Worm (Caenorhabditis elegans): ENCODE data around the gene clhm-1.

The clhm-1 gene

DNA sequence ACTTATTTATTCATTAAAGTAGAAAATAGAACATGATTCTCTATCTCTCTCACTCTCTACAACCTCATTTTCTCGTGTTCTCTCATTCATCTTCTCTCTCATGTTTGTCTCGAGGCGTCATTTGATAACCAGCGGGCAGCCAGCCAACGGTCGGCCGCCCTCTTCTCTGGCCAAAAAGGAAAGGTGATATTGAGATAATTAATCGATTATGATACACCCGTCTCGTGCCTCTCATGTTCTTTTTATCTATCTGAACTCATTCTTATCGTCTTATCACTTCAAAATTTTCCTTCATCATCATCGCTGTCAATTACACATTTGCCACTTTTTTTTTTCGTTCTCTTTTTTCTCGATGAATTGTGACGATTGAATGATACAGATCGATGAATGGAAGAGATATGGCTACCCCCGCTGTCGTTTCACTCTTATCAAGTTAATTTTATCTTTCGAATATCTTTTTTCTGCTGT, 28.1 kb downstream of the clhm-1 start (continued):
- TF ChIP-seq pax-3 (tag; optimal IDR thresholded peaks at IDR 0.05) (peak; percentile 20), elt-2 (tag; optimal IDR thresholded peaks at IDR 0.05) (peak; percentile 98), zip-4 (GFP tag; optimal IDR thresholded peaks at IDR 0.05) (no peak), unc-30 (tag; optimal IDR thresholded peaks at IDR 0.05) (no peak), mep-1 (tag; optimal IDR thresholded peaks at IDR 0.05) (no peak), nhr-90 (tag; optimal IDR thresholded peaks at IDR 0.05; ENCODE audit: poor library complexity) (peak; percentile 86), mdl-1 (tag; optimal IDR thresholded peaks at IDR 0.05) (peak in 1 of 2 experiments; percentile 78), irx-1 (tag; optimal IDR thresholded peaks at IDR 0.05) (no peak), egl-13 (tag; optimal IDR thresholded peaks at IDR 0.05) (no peak), hlh-4 (tag; optimal IDR thresholded peaks at IDR 0.05) (no peak), ama-1 (optimal IDR thresholded peaks at IDR 0.05) (no peak), efl-3 (GFP tag; optimal IDR thresholded peaks at IDR 0.05) (no peak), C16A3.4 (tag; optimal IDR thresholded peaks at IDR 0.05) (peak; percentile 35), pag-3 (tag; optimal IDR thresholded peaks at IDR 0.05; ENCODE audit: borderline replicate concordance, insufficient read depth) (no peak), skn-1 (tag; optimal IDR thresholded peaks at IDR 0.05) (peak; percentile 35), nhr-237 (tag; optimal IDR thresholded peaks at IDR 0.05) (no peak), elt-3 (tag; optimal IDR thresholded peaks at IDR 0.05) (peak in 5 of 6 experiments; percentile 72 to 99 (median 89)), aha-1 (tag; optimal IDR thresholded peaks at IDR 0.05) (no peak), unc-86 (tag; optimal IDR thresholded peaks at IDR 0.05) (no peak), ceh-88 (GFP tag; IDR thresholded peaks at IDR 0.05) (no peak), mef-2 (tag; optimal IDR thresholded peaks at IDR 0.05) (no peak), fos-1 (tag; optimal IDR thresholded peaks at IDR 0.05) (peak; percentile 11), lin-13 (GFP tag; optimal IDR thresholded peaks at IDR 0.05) (no peak), grh-1 (GFP tag; IDR thresholded peaks at IDR 0.05) (peak; percentile 53; the same call in 1 of the 2 replicates), aly-2 (tag; optimal IDR thresholded peaks at IDR 0.05) (no peak), nhr-12 (tag; optimal IDR thresholded peaks at IDR 0.05) (no peak), dpl-1 (GFP tag; optimal IDR thresholded peaks at IDR 0.05) (peak in 1 of 3 experiments; percentile 5), xbp-1 (tag; optimal IDR thresholded peaks at IDR 0.05) (peak; percentile 8), ztf-11 (tag; optimal IDR thresholded peaks at IDR 0.05) (no peak), ces-1 (GFP tag; optimal IDR thresholded peaks at IDR 0.05) (no peak), unc-130 (tag; optimal IDR thresholded peaks at IDR 0.05) (no peak), pqm-1 (tag; optimal IDR thresholded peaks at IDR 0.05) (peak; percentile 70), rnt-1 (tag; optimal IDR thresholded peaks at IDR 0.05) (peak; percentile 43), nhr-28 (tag; optimal IDR thresholded peaks at IDR 0.05) (no peak), hpl-2 (GFP tag; optimal IDR thresholded peaks at IDR 0.05) (no peak)

DNA sequence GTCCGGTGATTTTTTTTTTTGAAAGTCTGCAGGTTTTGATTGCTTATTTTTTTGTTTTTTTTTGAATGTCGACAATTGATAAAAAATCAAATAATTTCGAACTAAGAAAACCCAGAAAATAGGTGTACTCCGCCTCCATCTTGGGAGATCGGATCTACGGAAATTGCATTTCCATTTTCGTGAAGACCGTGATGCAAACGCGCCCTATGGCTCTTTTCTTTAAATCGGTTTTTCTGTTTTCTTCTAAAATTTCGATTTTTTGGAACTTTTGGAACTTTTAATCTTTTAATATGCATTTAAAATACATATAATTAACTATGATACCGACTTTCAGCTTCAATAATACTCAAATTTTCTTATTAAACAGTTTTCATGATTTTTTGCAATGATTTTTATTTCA, 28.8 kb downstream of the clhm-1 start:
- TF ChIP-seq xbp-1 (tag; optimal IDR thresholded peaks at IDR 0.05) = no peak
- no peak for TF ChIP-seq efl-3 (GFP tag; optimal IDR thresholded peaks at IDR 0.05)
- no peak for TF ChIP-seq nhr-85 (tag)
- no peak for TF ChIP-seq ets-5 (GFP tag; IDR thresholded peaks at IDR 0.05)
- no peak for TF ChIP-seq mab-9 (GFP tag; IDR thresholded peaks at IDR 0.05)
- TF ChIP-seq nhr-237 (tag; optimal IDR thresholded peaks at IDR 0.05) = no peak
- no peak for TF ChIP-seq nhr-12 (tag; optimal IDR thresholded peaks at IDR 0.05)
- no peak for TF ChIP-seq isw-1 (GFP tag; IDR thresholded peaks at IDR 0.05)

DNA sequence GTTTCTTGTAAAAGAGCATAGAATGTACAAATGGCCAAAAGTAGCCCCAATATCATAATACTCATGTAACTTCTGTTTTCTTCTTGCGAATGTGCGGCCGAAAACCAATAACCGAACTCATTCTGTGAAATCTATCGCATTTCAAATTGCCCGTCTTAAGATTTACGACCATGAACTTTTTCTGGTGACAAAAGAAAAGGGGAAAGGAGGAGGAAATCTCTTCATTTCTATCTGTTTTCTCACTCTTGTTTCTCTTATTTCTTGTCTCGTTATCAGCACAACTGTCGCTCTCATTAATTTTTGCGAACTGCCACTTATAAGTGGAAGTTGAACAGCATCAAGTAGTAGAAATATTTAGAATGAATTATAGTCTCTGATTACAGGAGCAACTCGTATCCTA, 29.7 kb downstream of the clhm-1 start:
- no peak for TF ChIP-seq nhr-28 (tag; optimal IDR thresholded peaks at IDR 0.05)
- TF ChIP-seq F16B12.6 (tag; optimal IDR thresholded peaks at IDR 0.05) = no peak
- TF ChIP-seq nhr-19 (GFP tag; conservative IDR thresholded peaks at IDR 0.05) = peak; percentile 19; the same call in 1 of the 2 replicates
- no peak for TF ChIP-seq alr-1 (tag; optimal IDR thresholded peaks at IDR 0.05; ENCODE audit: borderline replicate concordance)
- peak in 2 of 6 experiments; percentile 25 to 53 for TF ChIP-seq elt-3 (tag; optimal IDR thresholded peaks at IDR 0.05)
- TF ChIP-seq nhr-20 (tag; optimal IDR thresholded peaks at IDR 0.05) = peak; percentile 40
- TF ChIP-seq unc-86 (tag; optimal IDR thresholded peaks at IDR 0.05) = no peak
- no peak for TF ChIP-seq fkh-8 (tag; optimal IDR thresholded peaks at IDR 0.05)
- no peak for TF ChIP-seq irx-1 (tag; optimal IDR thresholded peaks at IDR 0.05)
- no peak for TF ChIP-seq lin-39 (tag; optimal IDR thresholded peaks at IDR 0.05)
- no peak for TF ChIP-seq hpl-2 (GFP tag; optimal IDR thresholded peaks at IDR 0.05)
- no peak for TF ChIP-seq ces-1 (GFP tag; optimal IDR thresholded peaks at IDR 0.05)
- TF ChIP-seq snu-23 (GFP tag; optimal IDR thresholded peaks at IDR 0.05) = peak; percentile 18
- TF ChIP-seq unc-62 (GFP tag; optimal IDR thresholded peaks at IDR 0.05) = no peak
- TF ChIP-seq mef-2 (tag; optimal IDR thresholded peaks at IDR 0.05) = no peak
- TF ChIP-seq nhr-71 (tag; optimal IDR thresholded peaks at IDR 0.05) = peak; percentile 68
- peak in 1 of 2 experiments; percentile 52 for TF ChIP-seq lsy-2 (tag; optimal IDR thresholded peaks at IDR 0.05)
- TF ChIP-seq isw-1 (GFP tag; IDR thresholded peaks at IDR 0.05) = no peak
- TF ChIP-seq efl-1 (optimal IDR thresholded peaks at IDR 0.05) = no peak
- TF ChIP-seq efl-1 (GFP tag; optimal IDR thresholded peaks at IDR 0.05 in 1 of 2) = no peak
- no peak for TF ChIP-seq unc-130 (tag; optimal IDR thresholded peaks at IDR 0.05)
